Fruit fly (Drosophila melanogaster) whole organism, embryonic: ENCODE data around the gene Pka-C1.

Experiments
- Adf1 ChIP-seq: fragments of 200-800 bp; sonication (Bioruptor generic); IDR thresholded peaks from 2 replicates; pipeline ENCODE4 v1.3.6; 2022; ENCODE audit warnings: missing biosample characterization, missing genetic modification characterization
- B-H2 ChIP-seq: fragments of 200-800 bp; sonication (Bioruptor generic); optimal IDR thresholded peaks from 2 replicates; lab custom pipeline; 2018; ENCODE audit warnings: missing biosample characterization, mild to moderate bottlenecking, missing genetic modification characterization
- CG5953 ChIP-seq: fragments of 200-800 bp; sonication (Bioruptor generic); IDR thresholded peaks from 2 replicates; pipeline ENCODE4 v1.3.6; 2022; ENCODE audit warnings: missing biosample characterization, missing genetic modification characterization
- Hr39 ChIP-seq: fragments of >200 bp; optimal IDR thresholded peaks from 2 replicates; lab custom pipeline; 2017
- Nf-YA ChIP-seq: fragments of 200-800 bp; sonication (Bioruptor generic); IDR thresholded peaks from 2 replicates; pipeline ENCODE4 v1.3.6; 2022; ENCODE audit warnings: missing biosample characterization, missing genetic modification characterization
- psq ChIP-seq: fragments of 200-800 bp; sonication (Bioruptor generic); optimal IDR thresholded peaks from 2 replicates; lab custom pipeline; 2017; ENCODE audit warnings: missing biosample characterization, missing genetic modification characterization

dm6 chr2L:9684108-9684507 is 15.0 kb downstream of the Pka-C1 start:
- TF ChIP-seq Nf-YA, result no peak
- no peak for TF ChIP-seq psq (GFP tag; lab: Kevin White, UChicago)
- TF ChIP-seq Adf1 (GFP tag; lab: Robert Waterston, UW), result no peak
- TF ChIP-seq Hr39 (lab: Kevin White, UChicago), result no peak
- no peak for TF ChIP-seq CG5953
- no peak for TF ChIP-seq B-H2 (GFP tag; lab: Kevin White, UChicago)
